Fruit fly (Drosophila melanogaster) whole organism, embryonic: Measurements from ENCODE around the gene sra.

Source experiments
- Abd-B ChIP-seq: fragments of 200-800 bp; sonication (Bioruptor generic); optimal IDR thresholded peaks from 2 replicates; lab custom pipeline; 2018; ENCODE audit warnings: missing biosample characterization, mild to moderate bottlenecking, missing genetic modification characterization, moderate library complexity
- CG10321 ChIP-seq: fragments of 200-800 bp; sonication (Bioruptor generic); IDR thresholded peaks from 2 replicates; pipeline ENCODE4 v1.3.6; 2022; ENCODE audit warnings: missing biosample characterization, missing genetic modification characterization
- CG10366 ChIP-seq: fragments of 200-800 bp; sonication (Bioruptor generic); IDR thresholded peaks from 2 replicates; pipeline ENCODE4 v1.3.6; 2022; ENCODE audit warnings: missing biosample characterization, missing genetic modification characterization
- CG11723 ChIP-seq: fragments of 200-800 bp; sonication (Bioruptor generic); optimal IDR thresholded peaks from 2 replicates; lab custom pipeline; 2017; ENCODE audit warnings: missing biosample characterization, mild to moderate bottlenecking, missing genetic modification characterization
- CG12659 ChIP-seq: fragments of 200-800 bp; sonication (Bioruptor generic); optimal IDR thresholded peaks from 3 replicates; lab custom pipeline; 2017; ENCODE audit warnings: mild to moderate bottlenecking, missing biosample characterization, missing genetic modification reagents, missing genetic modification characterization
- CG12942 ChIP-seq: fragments of 200-800 bp; sonication (Bioruptor generic); optimal IDR thresholded peaks from 3 replicates; lab custom pipeline; 2016; ENCODE audit warnings: missing biosample characterization, missing genetic modification characterization
- CG13775 ChIP-seq: fragments of 200-800 bp; sonication (Bioruptor generic); optimal IDR thresholded peaks from 3 replicates; lab custom pipeline; 2017; ENCODE audit warnings: missing biosample characterization, mild to moderate bottlenecking, missing genetic modification characterization
- CG14050 ChIP-seq: fragments of 200-800 bp; sonication (Bioruptor generic); IDR thresholded peaks from 3 replicates; pipeline ENCODE4 v1.3.6; 2022; ENCODE audit warnings: missing biosample characterization, missing genetic modification characterization
- CG14860 ChIP-seq: fragments of 200-800 bp; sonication (Bioruptor generic); IDR thresholded peaks from 3 replicates; pipeline ENCODE4 v1.3.6; 2022; ENCODE audit warnings: missing biosample characterization, missing genetic modification characterization; ENCODE audit not compliant: partially characterized antibody
- CG15479 ChIP-seq: fragments of 200-800 bp; sonication (Bioruptor generic); optimal IDR thresholded peaks from 3 replicates; lab custom pipeline; 2019; ENCODE audit warnings: missing biosample characterization, mild to moderate bottlenecking, missing genetic modification characterization, moderate library complexity
- CG17328 ChIP-seq: fragments of 200-800 bp; sonication (Bioruptor generic); IDR thresholded peaks from 2 replicates; pipeline ENCODE4 v1.3.6; 2022; ENCODE audit warnings: missing biosample characterization, missing genetic modification characterization
- CG17385 ChIP-seq: fragments of 200-800 bp; sonication (Bioruptor generic); optimal IDR thresholded peaks from 3 replicates; lab custom pipeline; 2018; ENCODE audit warnings: missing biosample characterization, mild to moderate bottlenecking, missing genetic modification characterization
- CG17612 ChIP-seq: fragments of 200-800 bp; sonication (Bioruptor generic); IDR thresholded peaks from 2 replicates; pipeline ENCODE4 v1.3.6; 2022; ENCODE audit warnings: missing biosample characterization, missing genetic modification characterization
- CG2875 ChIP-seq: fragments of 200-800 bp; sonication (Bioruptor generic); optimal IDR thresholded peaks from 2 replicates; lab custom pipeline; 2017; ENCODE audit warnings: missing biosample characterization, mild to moderate bottlenecking, missing genetic modification characterization, missing genetic modification reagents
- CG33557 ChIP-seq: fragments of 200-800 bp; sonication (Bioruptor generic); optimal IDR thresholded peaks from 2 replicates; lab custom pipeline; 2019; ENCODE audit warnings: missing biosample characterization, mild to moderate bottlenecking, missing genetic modification characterization, moderate library complexity
- CG6683 ChIP-seq: fragments of 200-800 bp; sonication (Bioruptor generic); optimal IDR thresholded peaks from 2 replicates; lab custom pipeline; 2017; ENCODE audit warnings: missing biosample characterization, mild to moderate bottlenecking, missing genetic modification characterization, missing genetic modification reagents
- CG7839 ChIP-seq: fragments of 200-800 bp; sonication (Bioruptor generic); optimal IDR thresholded peaks from 3 replicates; lab custom pipeline; 2018; ENCODE audit warnings: missing biosample characterization, mild to moderate bottlenecking, missing genetic modification characterization, moderate library complexity
- CG7963 ChIP-seq: fragments of 200-800 bp; sonication (Bioruptor generic); IDR thresholded peaks from 3 replicates; pipeline ENCODE4 v1.3.6; 2022; ENCODE audit warnings: missing biosample characterization, missing genetic modification characterization; ENCODE audit not compliant: partially characterized antibody
- Drgx ChIP-seq: fragments of 200-800 bp; sonication (Bioruptor generic); IDR thresholded peaks from 2 replicates; pipeline ENCODE4 v1.3.6; 2022; ENCODE audit warnings: missing biosample characterization, missing genetic modification characterization
- Eip74EF ChIP-seq, 2 experiments: fragments of 200-800 bp in 1 of 2; fragments of >200 bp in 1 of 2; sonication (Bioruptor generic) in 1 of 2; optimal IDR thresholded peaks; 2 replicates each; lab custom pipeline; 2017 to 2019; ENCODE audit warnings: missing biosample characterization in 2 of 2, missing genetic modification characterization in 2 of 2, mild to moderate bottlenecking in 1 of 2, moderate library complexity in 1 of 2
- Ets97D ChIP-seq: fragments of 200-800 bp; sonication (Bioruptor generic); optimal IDR thresholded peaks from 3 replicates; lab custom pipeline; 2016; ENCODE audit warnings: missing biosample characterization, missing genetic modification characterization
- H15 ChIP-seq: fragments of 200-800 bp; sonication (Bioruptor generic); IDR thresholded peaks from 3 replicates; pipeline ENCODE4 v1.3.6; 2022; ENCODE audit warnings: missing biosample characterization, missing genetic modification characterization
- Lhr ChIP-seq: fragments of 200-800 bp; sonication (Bioruptor generic); optimal IDR thresholded peaks from 3 replicates; lab custom pipeline; 2017; ENCODE audit warnings: mild to moderate bottlenecking, missing biosample characterization, missing genetic modification reagents, missing genetic modification characterization
- Lim3 ChIP-seq: fragments of 200-800 bp; sonication (Bioruptor generic); IDR thresholded peaks from 2 replicates; pipeline ENCODE4 v1.3.6; 2022; ENCODE audit warnings: missing biosample characterization, missing genetic modification characterization
- Lpt ChIP-seq: fragments of >200 bp; optimal IDR thresholded peaks from 2 replicates; lab custom pipeline; 2018; ENCODE audit warnings: missing biosample characterization, missing genetic modification characterization
- Myb ChIP-seq: fragments of 200-800 bp; sonication (Bioruptor generic); optimal IDR thresholded peaks from 2 replicates; lab custom pipeline; 2016; ENCODE audit warnings: missing biosample characterization, missing genetic modification characterization
- Oli ChIP-seq: fragments of 200-800 bp; sonication (Bioruptor generic); optimal IDR thresholded peaks from 2 replicates; lab custom pipeline; 2018; ENCODE audit warnings: missing biosample characterization, mild to moderate bottlenecking, missing genetic modification characterization, moderate library complexity
- Optix ChIP-seq: fragments of 200-800 bp; sonication (Bioruptor generic); IDR thresholded peaks from 3 replicates; pipeline ENCODE4 v1.3.6; 2022; ENCODE audit warnings: missing biosample characterization, missing genetic modification characterization
- Rx ChIP-seq: fragments of 200-800 bp; sonication (Bioruptor generic); IDR thresholded peaks from 2 replicates; pipeline ENCODE4 v1.3.6; 2022; ENCODE audit warnings: missing biosample characterization, missing genetic modification characterization
- Sry-δ ChIP-seq: fragments of 200-800 bp; sonication (Bioruptor generic); optimal IDR thresholded peaks from 2 replicates; lab custom pipeline; 2016; ENCODE audit warnings: missing biosample characterization, missing genetic modification characterization
- Ssrp ChIP-seq: fragments of 200-800 bp; sonication (Bioruptor generic); optimal IDR thresholded peaks from 2 replicates; lab custom pipeline; 2018; ENCODE audit warnings: missing biosample characterization, mild to moderate bottlenecking, missing genetic modification characterization, moderate library complexity
- cwo ChIP-seq: fragments of 200-800 bp; sonication (Bioruptor generic); optimal IDR thresholded peaks from 3 replicates; lab custom pipeline; 2017; ENCODE audit warnings: missing biosample characterization, missing genetic modification characterization, mild to moderate bottlenecking, moderate library complexity, missing genetic modification reagents
- danr ChIP-seq: fragments of 200-800 bp; sonication (Bioruptor generic); IDR thresholded peaks from 2 replicates; pipeline ENCODE4 v1.3.6; 2022; ENCODE audit warnings: missing biosample characterization, missing genetic modification characterization
- ems ChIP-seq: fragments of 200-800 bp; sonication (Bioruptor generic); optimal IDR thresholded peaks from 3 replicates; lab custom pipeline; 2016; ENCODE audit warnings: missing biosample characterization, missing genetic modification characterization
- eve ChIP-seq, 2 experiments: fragments of >200 bp; optimal IDR thresholded peaks; 2 replicates each; lab custom pipeline; 2017; ENCODE audit warnings: missing biosample characterization in 2 of 2, missing genetic modification characterization in 2 of 2
- exex ChIP-seq: fragments of 200-800 bp; sonication (Bioruptor generic); optimal IDR thresholded peaks from 4 replicates; lab custom pipeline; 2018; ENCODE audit warnings: missing biosample characterization, mild to moderate bottlenecking, missing genetic modification characterization, moderate library complexity
- fu2 ChIP-seq: fragments of 200-800 bp; sonication (Bioruptor generic); optimal IDR thresholded peaks from 2 replicates; lab custom pipeline; 2016; ENCODE audit warnings: missing biosample characterization, missing genetic modification characterization
- gcm2 ChIP-seq: fragments of 200-800 bp; sonication (Bioruptor generic); optimal IDR thresholded peaks from 2 replicates; lab custom pipeline; 2016; ENCODE audit warnings: missing biosample characterization, missing genetic modification characterization
- grau ChIP-seq: fragments of 200-800 bp; optimal IDR thresholded peaks from 3 replicates; lab custom pipeline; 2019; ENCODE audit warnings: missing biosample characterization, mild to moderate bottlenecking, missing genetic modification characterization, moderate library complexity
- knrl ChIP-seq: fragments of 200-800 bp; sonication (Bioruptor generic); IDR thresholded peaks from 3 replicates; pipeline ENCODE4 v1.3.6; 2022; ENCODE audit warnings: missing biosample characterization, missing genetic modification characterization; ENCODE audit not compliant: partially characterized antibody
- lola ChIP-seq, 3 experiments: fragments of >200 bp in 2 of 3; fragments of 200-800 bp in 1 of 3; sonication (Bioruptor generic) in 1 of 3; optimal IDR thresholded peaks; 2 replicates each; lab custom pipeline; 2017 to 2019; ENCODE audit warnings: missing biosample characterization in 3 of 3, missing genetic modification characterization in 3 of 3, mild to moderate bottlenecking in 1 of 3, moderate library complexity in 1 of 3
- mam ChIP-seq: fragments of 200-800 bp; sonication (Bioruptor generic); optimal IDR thresholded peaks from 3 replicates; lab custom pipeline; 2016; ENCODE audit warnings: missing biosample characterization, missing genetic modification characterization
- mirr ChIP-seq: fragments of 200-800 bp; sonication (Bioruptor generic); optimal IDR thresholded peaks from 3 replicates; lab custom pipeline; 2018; ENCODE audit warnings: missing biosample characterization, mild to moderate bottlenecking, missing genetic modification characterization
- peb ChIP-seq: fragments of 200-800 bp; sonication (Bioruptor generic); IDR thresholded peaks from 2 replicates; pipeline ENCODE4 v1.3.6; 2022; ENCODE audit warnings: missing biosample characterization, missing genetic modification characterization
- ro ChIP-seq: fragments of 200-800 bp; sonication (Bioruptor generic); IDR thresholded peaks from 2 replicates; pipeline ENCODE4 v1.3.6; 2022; ENCODE audit warnings: missing biosample characterization, missing genetic modification characterization
- trem ChIP-seq: fragments of 200-800 bp; optimal IDR thresholded peaks from 3 replicates; lab custom pipeline; 2019; ENCODE audit warnings: missing biosample characterization, mild to moderate bottlenecking, missing genetic modification characterization, moderate library complexity
- vfl ChIP-seq: fragments of 200-800 bp; sonication (Bioruptor generic); optimal IDR thresholded peaks from 2 replicates; lab custom pipeline; 2016; ENCODE audit warnings: missing biosample characterization, missing genetic modification characterization

The sra gene

dm6 chr3R:16235215-16235937 is 48.6 kb downstream of the sra start (continued):
- TF ChIP-seq CG2875 (GFP tag; lab: Kevin White, UChicago) (no peak), exex (tag; lab: Kevin White, UChicago) (peak; percentile 26), CG6683 (GFP tag; lab: Kevin White, UChicago) (no peak), H15 (GFP tag; lab: Robert Waterston, UW) (no peak), CG15479 (GFP tag; lab: Kevin White, UChicago) (no peak), CG14860 (GFP tag; lab: Robert Waterston, UW) (no peak), Optix (GFP tag; lab: Robert Waterston, UW) (no peak), Lim3 (GFP tag; lab: Robert Waterston, UW) (no peak), vfl (GFP tag; lab: Kevin White, UChicago) (peak; percentile 38), danr (no peak), CG17612 (no peak), knrl (GFP tag; lab: Robert Waterston, UW) (no peak), CG12942 (GFP tag; lab: Kevin White, UChicago) (no peak), mam (GFP tag; lab: Kevin White, UChicago) (no peak), peb (no peak), Rx (GFP tag; lab: Robert Waterston, UW) (no peak), grau (tag; lab: Kevin White, UChicago) (no peak), Sry-δ (GFP tag; lab: Kevin White, UChicago) (no peak), Drgx (GFP tag; lab: Robert Waterston, UW) (no peak), Ets97D (peak; percentile 1), Lhr (no peak), CG13775 (GFP tag; lab: Kevin White, UChicago) (no peak), CG7839 (tag; lab: Kevin White, UChicago) (no peak), CG10366 (GFP tag; lab: Robert Waterston, UW) (no peak), fu2 (GFP tag; lab: Kevin White, UChicago) (no peak), lola (GFP tag; optimal IDR thresholded peaks at IDR 0.05; lab: Kevin White, UChicago) (peak in 1 of 3 experiments; percentile 39), CG10321 (GFP tag; lab: Robert Waterston, UW) (no peak), CG17328 (GFP tag; lab: Robert Waterston, UW) (no peak), ro (GFP tag; lab: Robert Waterston, UW) (no peak)
- TF ChIP-seq, all 482 proteins: peak for 70

dm6 chr3R:16235941-16236712 is 49.3 kb downstream of the sra start:
- TF ChIP-seq CG11723 (GFP tag; lab: Kevin White, UChicago) (peak; percentile 89), CG17385 (GFP tag; lab: Kevin White, UChicago) (peak; percentile 73), gcm2 (peak; percentile 31), fu2 (GFP tag; lab: Kevin White, UChicago) (peak; percentile 75), Eip74EF (GFP tag; optimal IDR thresholded peaks at IDR 0.05; lab: Kevin White, UChicago) (peak in 1 of 2 experiments; percentile 89), Ssrp (tag; lab: Kevin White, UChicago) (peak; percentile 95), CG7963 (GFP tag; lab: Robert Waterston, UW) (no peak), mirr (GFP tag; lab: Kevin White, UChicago) (peak; percentile 90), eve (GFP tag; optimal IDR thresholded peaks at IDR 0.05; lab: Kevin White, UChicago) (no peak), CG12659 (peak; percentile 98), Lpt (peak; percentile 91), Oli (tag; lab: Kevin White, UChicago) (peak; percentile 97), CG7839 (tag; lab: Kevin White, UChicago) (peak; percentile 95), cwo (GFP tag; lab: Kevin White, UChicago) (peak; percentile 50), Abd-B (GFP tag; lab: Kevin White, UChicago) (peak; percentile 87), CG14050 (GFP tag; lab: Robert Waterston, UW) (no peak), CG33557 (GFP tag; lab: Kevin White, UChicago) (peak; percentile 94), trem (peak; percentile 77), ems (peak; percentile 33), Myb (peak; percentile 65)
